Fruit fly (Drosophila melanogaster) whole organism: Measurements from ENCODE around the gene Tdh.

Experiments
- CG8478 ChIP-seq: fragments of >200 bp; optimal IDR thresholded peaks from 2 replicates; lab custom pipeline; 2018; ENCODE audit warnings: inconsistent platforms
- Dll ChIP-seq: fragments of >200 bp; optimal IDR thresholded peaks from 2 replicates; lab custom pipeline; 2017
- EcR ChIP-seq, 2 experiments: fragments of >200 bp; optimal IDR thresholded peaks; 2 replicates each; lab custom pipeline; 2017; ENCODE audit warnings: missing biosample characterization in 2 of 2, missing genetic modification characterization in 2 of 2, missing genetic modification reagents in 2 of 2
- pan ChIP-seq: fragments of >200 bp; optimal IDR thresholded peaks from 2 replicates; lab custom pipeline; 2017
- psq ChIP-seq: fragments of >200 bp; optimal IDR thresholded peaks from 2 replicates; lab custom pipeline; 2017
- usp ChIP-seq: fragments of >200 bp; optimal IDR thresholded peaks from 2 replicates; lab custom pipeline; 2017; ENCODE audit warnings: missing biosample characterization, missing genetic modification characterization, mixed read lengths

The Tdh gene

DNA sequence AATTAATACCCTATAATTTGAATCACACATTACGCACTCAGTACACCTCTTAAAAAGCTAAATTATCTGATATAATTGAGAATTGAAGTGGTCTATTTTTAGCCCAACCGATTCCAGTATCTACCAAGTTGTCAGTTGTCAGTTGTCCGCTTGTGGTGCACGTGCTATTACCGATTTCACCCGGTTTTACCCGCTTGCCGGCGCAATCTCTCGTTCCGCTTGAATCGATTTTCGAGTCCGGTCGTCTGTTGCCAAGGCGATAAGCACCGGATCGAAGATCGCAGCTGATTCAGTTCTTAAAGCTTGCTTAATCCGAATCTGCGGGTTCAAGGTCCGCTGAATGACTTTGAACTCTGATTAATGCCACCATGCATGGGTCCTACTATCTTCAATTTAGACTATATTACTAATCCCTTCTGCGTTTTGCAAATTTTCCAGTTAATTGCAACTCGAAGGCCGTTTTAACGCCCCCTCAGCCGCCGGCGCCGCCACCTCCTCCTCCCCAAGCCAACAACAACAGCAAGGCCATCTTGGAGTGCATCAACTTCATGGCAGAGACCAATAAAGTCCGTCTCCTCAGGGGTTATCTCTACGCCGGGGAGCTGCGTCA is 44.9 kb downstream of the Tdh start:
- no peak for TF ChIP-seq pan (lab: Kevin White, UChicago)
- no peak for TF ChIP-seq psq (lab: Kevin White, UChicago)
- TF ChIP-seq usp (GFP tag; lab: Kevin White, UChicago) = no peak
- TF ChIP-seq EcR (GFP tag; optimal IDR thresholded peaks at IDR 0.05; lab: Kevin White, UChicago) = no peak
- TF ChIP-seq CG8478 = no peak
- no peak for TF ChIP-seq Dll (lab: Kevin White, UChicago)

DNA sequence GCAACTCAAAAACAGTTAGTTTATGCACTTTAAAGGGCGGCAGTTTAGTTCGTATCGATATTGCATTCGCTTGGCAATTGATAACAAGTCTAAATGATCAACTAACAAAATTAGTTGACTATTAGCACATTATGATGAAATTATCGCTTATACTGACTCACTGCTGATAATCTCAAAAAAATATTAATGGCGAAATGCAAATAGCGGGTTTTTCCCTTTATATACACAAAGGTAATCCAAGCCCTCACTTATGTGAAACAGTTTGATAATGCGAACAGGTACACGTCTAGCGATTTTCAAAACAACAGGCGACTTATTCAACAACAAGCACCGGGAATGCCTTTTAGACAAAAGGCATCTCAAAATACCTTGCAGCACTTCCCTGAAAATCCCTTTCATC is 47.4 kb downstream of the Tdh start:
- TF ChIP-seq EcR (GFP tag; optimal IDR thresholded peaks at IDR 0.05; lab: Kevin White, UChicago) = no peak
- no peak for TF ChIP-seq usp (GFP tag; lab: Kevin White, UChicago)
- TF ChIP-seq pan (lab: Kevin White, UChicago) = no peak
- TF ChIP-seq Dll (lab: Kevin White, UChicago) = no peak
- no peak for TF ChIP-seq CG8478
- no peak for TF ChIP-seq psq (lab: Kevin White, UChicago)

DNA sequence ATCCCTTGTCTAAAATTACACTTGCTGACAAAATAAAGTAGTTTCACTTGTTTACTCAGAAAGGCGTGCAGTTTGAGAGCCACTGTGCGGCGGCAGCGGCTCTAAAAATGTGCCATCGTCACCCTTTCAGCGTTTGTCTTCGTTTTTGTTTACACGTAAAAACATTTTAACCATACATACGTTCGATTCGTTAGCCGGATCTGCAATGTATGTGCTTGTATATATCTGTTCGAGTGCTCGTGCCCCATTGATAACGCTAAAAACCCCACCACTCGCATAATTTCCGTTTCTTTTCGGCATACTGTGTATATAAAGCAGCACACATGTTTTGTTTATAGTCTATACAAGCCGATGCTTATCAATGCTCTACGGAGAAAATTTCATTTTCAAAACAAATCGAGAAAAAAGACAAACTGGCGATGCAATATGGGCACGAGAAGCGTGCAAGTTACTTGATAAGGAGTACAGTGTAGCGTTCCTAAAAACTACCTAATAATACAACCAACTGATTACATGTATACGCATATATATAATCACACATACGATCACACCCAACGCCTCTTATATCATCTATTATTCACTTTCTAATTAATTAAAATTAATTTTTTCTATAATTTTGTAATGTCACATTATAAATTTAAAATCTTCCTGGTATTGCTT is 49.9 kb downstream of the Tdh start:
- TF ChIP-seq pan (lab: Kevin White, UChicago) (no peak), EcR (GFP tag; optimal IDR thresholded peaks at IDR 0.05; lab: Kevin White, UChicago) (no peak), CG8478 (no peak), Dll (lab: Kevin White, UChicago) (no peak), psq (lab: Kevin White, UChicago) (no peak), usp (GFP tag; lab: Kevin White, UChicago) (no peak)

DNA sequence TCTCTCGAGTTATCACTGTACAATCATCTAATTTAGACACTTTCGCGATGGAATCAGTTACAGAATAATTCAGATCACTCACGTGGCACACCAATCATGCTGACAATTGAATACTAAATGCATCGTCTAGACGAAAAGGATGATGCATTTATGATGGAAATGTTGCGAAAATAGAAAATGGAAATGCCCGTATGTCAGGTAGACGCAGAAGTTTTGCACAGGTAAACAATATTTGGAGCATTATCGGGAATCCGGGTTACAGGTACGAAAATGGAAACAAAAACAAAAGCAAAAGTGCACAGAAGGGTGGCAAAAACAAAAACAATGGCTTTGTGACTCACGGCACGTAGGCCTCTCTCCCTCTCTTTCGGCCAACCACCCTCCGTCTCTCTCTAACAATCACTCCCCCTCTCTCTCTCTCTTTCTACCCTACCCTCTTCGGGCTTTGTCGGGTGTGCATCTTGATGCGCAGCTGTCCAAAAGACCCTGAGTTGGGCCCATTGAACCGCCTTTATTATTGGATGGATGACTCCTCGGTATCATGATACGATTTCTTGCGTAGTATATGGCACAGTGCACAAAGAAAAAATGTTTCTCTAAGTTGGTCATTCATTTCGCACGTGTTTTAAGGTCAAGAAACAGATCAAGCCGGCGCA is 50.6 kb downstream of the Tdh start:
- TF ChIP-seq usp (GFP tag; lab: Kevin White, UChicago) = no peak
- TF ChIP-seq EcR (GFP tag; optimal IDR thresholded peaks at IDR 0.05; lab: Kevin White, UChicago) = peak; percentile 60 to 78

DNA sequence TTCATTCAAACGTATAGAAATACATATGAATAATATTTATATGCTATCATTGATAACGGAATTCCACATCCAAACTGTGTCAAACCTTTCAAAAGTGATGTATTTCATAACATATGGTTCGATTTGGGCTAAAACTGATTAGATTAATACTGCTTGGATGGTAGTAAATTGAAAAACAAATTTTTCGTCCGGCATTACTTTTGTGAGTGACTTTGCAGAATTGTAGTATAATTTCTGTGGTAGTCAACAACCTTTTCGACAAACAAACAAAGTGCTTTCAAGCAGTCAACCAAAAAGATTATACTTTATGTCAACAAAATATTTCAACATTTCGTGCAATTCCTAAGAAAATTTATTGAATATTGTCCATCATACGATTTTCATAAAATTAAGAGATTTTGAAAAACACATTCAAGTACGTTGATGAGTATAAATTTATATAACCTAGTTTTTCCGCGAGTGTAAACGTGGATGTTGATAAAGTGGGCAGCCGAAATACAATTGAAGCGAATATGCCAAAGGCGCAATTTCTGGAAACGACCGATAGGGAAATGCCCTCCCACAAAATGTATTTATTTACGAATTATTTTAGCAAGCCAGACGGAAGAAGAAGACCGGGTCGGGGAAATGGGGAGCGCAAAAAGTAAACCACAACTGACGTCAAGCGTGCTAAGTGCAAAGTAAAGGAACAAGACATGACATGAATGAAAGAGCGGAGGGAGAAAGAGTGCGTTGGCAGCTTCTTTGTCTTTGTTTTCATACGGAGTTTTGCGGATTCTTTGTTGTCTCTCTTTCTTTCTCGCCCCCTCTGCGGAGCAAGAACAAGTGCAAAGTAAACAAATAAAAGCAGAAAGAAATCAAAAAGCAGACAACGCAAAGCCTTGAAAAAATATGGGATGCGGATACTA is 51.4 kb downstream of the Tdh start:
- TF ChIP-seq pan (lab: Kevin White, UChicago) (no peak), CG8478 (no peak), usp (GFP tag; lab: Kevin White, UChicago) (no peak), Dll (lab: Kevin White, UChicago) (no peak), psq (lab: Kevin White, UChicago) (peak; percentile 55), EcR (GFP tag; optimal IDR thresholded peaks at IDR 0.05; lab: Kevin White, UChicago) (peak in 1 of 2 experiments; percentile 8)

DNA sequence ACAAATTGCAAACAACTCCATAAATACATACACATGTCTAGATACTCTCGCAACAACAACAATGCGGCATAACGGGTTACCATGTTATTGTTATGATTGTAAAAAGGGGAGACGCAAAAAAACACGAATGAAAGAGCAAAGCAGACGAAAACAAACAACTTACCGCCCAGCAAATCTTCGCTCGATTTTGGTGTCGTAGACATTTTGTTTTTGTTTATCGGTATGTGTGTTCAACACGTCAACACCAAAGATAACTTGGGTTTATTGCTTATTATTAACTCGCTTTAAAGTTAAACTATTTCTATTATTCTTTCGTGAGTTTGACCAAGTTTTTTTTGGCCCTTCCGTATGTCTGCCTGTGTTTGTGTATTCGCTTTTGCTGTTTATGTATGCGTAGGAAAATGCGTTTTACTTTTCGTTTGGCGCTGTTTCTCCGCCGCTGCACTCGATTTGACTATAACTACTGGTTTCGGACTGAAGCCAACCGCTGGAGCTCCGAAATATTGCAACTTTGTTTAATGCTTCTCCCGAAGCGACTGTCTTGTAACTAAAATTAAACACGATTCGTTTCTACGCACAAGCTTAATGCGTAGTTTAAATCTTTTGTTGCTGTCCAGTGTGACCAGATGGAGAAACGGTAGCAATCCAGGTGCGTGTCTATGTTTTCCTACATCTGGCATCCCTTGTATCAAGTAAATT is 52.2 kb downstream of the Tdh start, which contains the start of gene BNIP3:
Gene BNIP3 (minus strand): TSS at position 589 of the 699 bp plus-strand sequence.
- TF ChIP-seq psq (lab: Kevin White, UChicago) (no peak), pan (lab: Kevin White, UChicago) (no peak), CG8478 (no peak), usp (GFP tag; lab: Kevin White, UChicago) (no peak), Dll (lab: Kevin White, UChicago) (no peak), EcR (GFP tag; optimal IDR thresholded peaks at IDR 0.05; lab: Kevin White, UChicago) (no peak)
